Fruit fly (Drosophila melanogaster) whole organism, adult: ENCODE data around the gene Sr-CIV.

Source experiments
- CG11617 ChIP-seq: fragments of 200-800 bp; sonication (Bioruptor generic); optimal IDR thresholded peaks from 2 replicates; lab custom pipeline; 2017; ENCODE audit warnings: mild to moderate bottlenecking, missing biosample characterization, missing genetic modification reagents, missing genetic modification characterization
- CG12768 ChIP-seq: fragments of 200-800 bp; sonication (Bioruptor generic); optimal IDR thresholded peaks from 2 replicates; lab custom pipeline; 2017; ENCODE audit warnings: missing biosample characterization, missing genetic modification characterization, mild to moderate bottlenecking, moderate library complexity, missing genetic modification reagents
- CG33017 ChIP-seq: fragments of 200-800 bp; sonication (Bioruptor generic); optimal IDR thresholded peaks from 2 replicates; lab custom pipeline; 2018; ENCODE audit warnings: missing biosample characterization, mild to moderate bottlenecking, missing genetic modification characterization, moderate library complexity
- CG5204 ChIP-seq: fragments of 200-800 bp; sonication (Bioruptor generic); optimal IDR thresholded peaks from 2 replicates; lab custom pipeline; 2016; ENCODE audit warnings: missing biosample characterization, missing genetic modification characterization
- CG7101 ChIP-seq: fragments of 200-800 bp; sonication (Bioruptor generic); optimal IDR thresholded peaks from 2 replicates; lab custom pipeline; 2018; ENCODE audit warnings: missing biosample characterization, mild to moderate bottlenecking, missing genetic modification characterization, moderate library complexity
- Clk ChIP-seq: fragments of 200-800 bp; sonication (Bioruptor generic); optimal IDR thresholded peaks from 2 replicates; lab custom pipeline; 2017; ENCODE audit warnings: missing biosample characterization, missing genetic modification characterization
- Hr96 ChIP-seq: fragments of 200-800 bp; sonication (Bioruptor generic); optimal IDR thresholded peaks from 2 replicates; lab custom pipeline; 2016; ENCODE audit warnings: missing biosample characterization, missing genetic modification characterization
- Mnt ChIP-seq: fragments of 200-800 bp; sonication (Bioruptor generic); optimal IDR thresholded peaks from 2 replicates; lab custom pipeline; 2016; ENCODE audit warnings: missing biosample characterization, mild to moderate bottlenecking, missing genetic modification characterization
- cnc ChIP-seq, 2 experiments: fragments of >200 bp; optimal IDR thresholded peaks; 2 replicates each; lab custom pipeline; 2017
- kay ChIP-seq: fragments of 200-800 bp; sonication (Bioruptor generic); peaks from one replicate; lab custom pipeline; 2016; ENCODE audit warnings: missing biosample characterization, missing genetic modification characterization, borderline replicate concordance
- toe ChIP-seq: fragments of 200-800 bp; sonication (Bioruptor generic); optimal IDR thresholded peaks from 2 replicates; lab custom pipeline; 2016; ENCODE audit warnings: missing biosample characterization, missing genetic modification characterization

DNA sequence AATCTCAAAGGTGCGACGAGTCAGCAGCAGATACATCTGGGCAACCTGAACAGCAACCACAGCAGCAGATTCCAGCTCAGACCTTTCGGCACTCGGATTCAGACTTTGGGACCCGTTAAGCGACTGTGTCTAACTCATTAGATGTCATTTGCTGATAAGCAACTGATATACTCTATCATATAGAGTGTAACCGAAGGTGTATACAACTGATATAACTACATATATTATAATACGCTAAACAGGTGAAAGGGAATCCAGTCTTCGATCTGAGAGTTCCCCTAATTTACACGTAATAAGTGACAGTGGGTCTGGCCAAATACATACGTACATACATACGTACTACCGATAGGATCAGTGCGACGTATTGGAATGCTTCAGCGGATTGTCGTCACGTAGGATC, 26.7 kb upstream of the Sr-CIV start:
- TF ChIP-seq Mnt (no peak), Clk (no peak), kay (GFP tag; lab: Kevin White, UChicago) (no peak), CG33017 (tag; lab: Kevin White, UChicago) (no peak), CG5204 (no peak), Hr96 (GFP tag; lab: Kevin White, UChicago) (no peak), CG7101 (tag; lab: Kevin White, UChicago) (no peak), cnc (optimal IDR thresholded peaks at IDR 0.05; lab: Kevin White, UChicago) (no peak), CG12768 (GFP tag; lab: Kevin White, UChicago) (no peak), CG11617 (no peak), toe (no peak)
